Fruit fly (Drosophila melanogaster) whole organism, adult: ENCODE measurements around the gene Ucp4A.
A peak's percentile ranks its signal among the peaks of the same experiment; 100 is the strongest.

Experiments used
- cnc ChIP-seq, 2 experiments: fragments of >200 bp; optimal IDR thresholded peaks; 2 replicates each; lab custom pipeline; 2017
- pad ChIP-seq: fragments of 200-800 bp; sonication (Bioruptor generic); optimal IDR thresholded peaks from 3 replicates; lab custom pipeline; 2017; ENCODE audit warnings: missing biosample characterization, missing genetic modification characterization, mild to moderate bottlenecking, moderate library complexity, missing genetic modification reagents
- toe ChIP-seq: fragments of 200-800 bp; sonication (Bioruptor generic); optimal IDR thresholded peaks from 2 replicates; lab custom pipeline; 2016; ENCODE audit warnings: missing biosample characterization, missing genetic modification characterization

- TF ChIP-seq pad (GFP tag; lab: Kevin White, UChicago): peak; percentile 16
- no peak for TF ChIP-seq toe (GFP tag; lab: Kevin White, UChicago)
- TF ChIP-seq cnc (optimal IDR thresholded peaks at IDR 0.05; lab: Kevin White, UChicago): no peak
Measured at dm6 chrX:17879211-17879897, 34.6 kb downstream of the Ucp4A start.
